Fruit fly (Drosophila melanogaster) whole organism, embryonic: ENCODE measurements around the gene Dtg.

Experiments
- Atf6 ChIP-seq: fragments of 200-800 bp; sonication (Bioruptor generic); IDR thresholded peaks from 2 replicates; pipeline ENCODE4 v1.3.6; 2022; ENCODE audit warnings: missing biosample characterization, missing genetic modification characterization
- BtbVII ChIP-seq: fragments of 200-800 bp; sonication (Bioruptor generic); optimal IDR thresholded peaks from 3 replicates; lab custom pipeline; 2017; ENCODE audit warnings: missing biosample characterization, mild to moderate bottlenecking, missing genetic modification characterization
- C15 ChIP-seq: fragments of 200-800 bp; sonication (Bioruptor generic); IDR thresholded peaks from 3 replicates; pipeline ENCODE4 v1.3.6; 2022; ENCODE audit warnings: missing biosample characterization, missing genetic modification characterization
- CG11695 ChIP-seq: fragments of 200-800 bp; sonication (Bioruptor generic); IDR thresholded peaks from 3 replicates; pipeline ENCODE4 v1.3.6; 2022; ENCODE audit warnings: missing biosample characterization, missing genetic modification characterization
- CG1233 ChIP-seq: fragments of 200-800 bp; sonication (Bioruptor generic); optimal IDR thresholded peaks from 4 replicates; lab custom pipeline; 2018; ENCODE audit warnings: missing biosample characterization, mild to moderate bottlenecking, missing genetic modification characterization
- CG12659 ChIP-seq: fragments of 200-800 bp; sonication (Bioruptor generic); optimal IDR thresholded peaks from 3 replicates; lab custom pipeline; 2017; ENCODE audit warnings: mild to moderate bottlenecking, missing biosample characterization, missing genetic modification reagents, missing genetic modification characterization
- CG12942 ChIP-seq: fragments of 200-800 bp; sonication (Bioruptor generic); optimal IDR thresholded peaks from 3 replicates; lab custom pipeline; 2016; ENCODE audit warnings: missing biosample characterization, missing genetic modification characterization
- CG14050 ChIP-seq: fragments of 200-800 bp; sonication (Bioruptor generic); IDR thresholded peaks from 3 replicates; pipeline ENCODE4 v1.3.6; 2022; ENCODE audit warnings: missing biosample characterization, missing genetic modification characterization
- CG17186 ChIP-seq: fragments of 200-800 bp; sonication (Bioruptor generic); optimal IDR thresholded peaks from 3 replicates; lab custom pipeline; 2017; ENCODE audit warnings: missing biosample characterization, missing genetic modification reagents, missing genetic modification characterization
- CG17385 ChIP-seq: fragments of 200-800 bp; sonication (Bioruptor generic); optimal IDR thresholded peaks from 3 replicates; lab custom pipeline; 2018; ENCODE audit warnings: missing biosample characterization, mild to moderate bottlenecking, missing genetic modification characterization
- CG17568 ChIP-seq: fragments of 200-800 bp; sonication (Bioruptor generic); optimal IDR thresholded peaks from 2 replicates; lab custom pipeline; 2018; ENCODE audit warnings: missing biosample characterization, mild to moderate bottlenecking, missing genetic modification characterization, moderate library complexity
- CG30020 ChIP-seq: fragments of 200-800 bp; optimal IDR thresholded peaks from 2 replicates; lab custom pipeline; 2019; ENCODE audit warnings: missing biosample characterization, mild to moderate bottlenecking, missing genetic modification characterization, moderate library complexity
- CG3163 ChIP-seq: fragments of 200-800 bp; sonication (Bioruptor generic); optimal IDR thresholded peaks from 3 replicates; lab custom pipeline; 2016; ENCODE audit warnings: missing biosample characterization, missing genetic modification characterization
- CG34224 ChIP-seq: fragments of 200-800 bp; sonication (Bioruptor generic); IDR thresholded peaks from 3 replicates; pipeline ENCODE4 v1.3.6; 2022; ENCODE audit warnings: missing biosample characterization, missing genetic modification characterization; ENCODE audit not compliant: partially characterized antibody
- CG7786 ChIP-seq: fragments of 200-800 bp; sonication (Bioruptor generic); optimal IDR thresholded peaks from 2 replicates; lab custom pipeline; 2016; ENCODE audit warnings: missing biosample characterization, missing genetic modification characterization
- CG7839 ChIP-seq: fragments of 200-800 bp; sonication (Bioruptor generic); optimal IDR thresholded peaks from 3 replicates; lab custom pipeline; 2018; ENCODE audit warnings: missing biosample characterization, mild to moderate bottlenecking, missing genetic modification characterization, moderate library complexity
- CG7963 ChIP-seq: fragments of 200-800 bp; sonication (Bioruptor generic); IDR thresholded peaks from 3 replicates; pipeline ENCODE4 v1.3.6; 2022; ENCODE audit warnings: missing biosample characterization, missing genetic modification characterization; ENCODE audit not compliant: partially characterized antibody
- CG8388 ChIP-seq: fragments of 200-800 bp; sonication (Bioruptor generic); optimal IDR thresholded peaks from 2 replicates; lab custom pipeline; 2019; ENCODE audit warnings: missing biosample characterization, mild to moderate bottlenecking, missing genetic modification characterization, moderate library complexity
- CG8924 ChIP-seq: fragments of 200-800 bp; optimal IDR thresholded peaks from 3 replicates; lab custom pipeline; 2019; ENCODE audit warnings: missing biosample characterization, mild to moderate bottlenecking, missing genetic modification characterization, moderate library complexity
- CG9727 ChIP-seq: fragments of 200-800 bp; sonication (Bioruptor generic); optimal IDR thresholded peaks from 3 replicates; lab custom pipeline; 2017; ENCODE audit warnings: missing biosample characterization, mild to moderate bottlenecking, missing genetic modification characterization
- CG9932 ChIP-seq: fragments of 200-800 bp; sonication (Bioruptor generic); IDR thresholded peaks from 2 replicates; pipeline ENCODE4 v1.3.6; 2022; ENCODE audit warnings: missing biosample characterization, missing genetic modification characterization
- CoRest ChIP-seq: fragments of 200-800 bp; sonication (Bioruptor generic); optimal IDR thresholded peaks from 3 replicates; lab custom pipeline; 2018; ENCODE audit warnings: missing biosample characterization, mild to moderate bottlenecking, missing genetic modification characterization, moderate library complexity
- Dad ChIP-seq: fragments of 200-800 bp; sonication (Bioruptor generic); optimal IDR thresholded peaks from 3 replicates; lab custom pipeline; 2016; ENCODE audit warnings: missing biosample characterization, missing genetic modification characterization
- Dek ChIP-seq: fragments of 200-800 bp; sonication (Bioruptor generic); optimal IDR thresholded peaks from 3 replicates; lab custom pipeline; 2019; ENCODE audit warnings: missing biosample characterization, mild to moderate bottlenecking, missing genetic modification characterization, moderate library complexity
- Drgx ChIP-seq: fragments of 200-800 bp; sonication (Bioruptor generic); IDR thresholded peaks from 2 replicates; pipeline ENCODE4 v1.3.6; 2022; ENCODE audit warnings: missing biosample characterization, missing genetic modification characterization
- ERR ChIP-seq: fragments of 200-800 bp; sonication (Bioruptor generic); optimal IDR thresholded peaks from 2 replicates; lab custom pipeline; 2016; ENCODE audit warnings: missing biosample characterization, missing genetic modification characterization
- Fer2 ChIP-seq: fragments of 200-800 bp; sonication (Bioruptor generic); optimal IDR thresholded peaks from 2 replicates; lab custom pipeline; 2018; ENCODE audit warnings: missing biosample characterization, mild to moderate bottlenecking, missing genetic modification characterization, moderate library complexity
- HLH3B ChIP-seq: fragments of 200-800 bp; sonication (Bioruptor generic); IDR thresholded peaks from 2 replicates; pipeline ENCODE4 v1.3.6; 2022; ENCODE audit warnings: missing biosample characterization, missing genetic modification characterization
- HmgD ChIP-seq: fragments of 200-800 bp; sonication (Bioruptor generic); optimal IDR thresholded peaks from 3 replicates; lab custom pipeline; 2016; ENCODE audit warnings: missing biosample characterization, missing genetic modification characterization
- PHDP ChIP-seq: fragments of 200-800 bp; sonication (Bioruptor generic); optimal IDR thresholded peaks from 3 replicates; lab custom pipeline; 2018; ENCODE audit warnings: missing biosample characterization, mild to moderate bottlenecking, missing genetic modification characterization, moderate library complexity
- Usf ChIP-seq: fragments of 200-800 bp; sonication (Bioruptor generic); optimal IDR thresholded peaks from 2 replicates; lab custom pipeline; 2017; ENCODE audit warnings: missing genotype, missing biosample characterization, missing genetic modification characterization
- ab ChIP-seq: fragments of 200-800 bp; sonication (Bioruptor generic); optimal IDR thresholded peaks from 2 replicates; lab custom pipeline; 2016; ENCODE audit warnings: missing biosample characterization, missing genetic modification characterization
- al ChIP-seq: fragments of 200-800 bp; sonication (Bioruptor generic); IDR thresholded peaks from 2 replicates; pipeline ENCODE4 v1.3.6; 2022; ENCODE audit warnings: missing biosample characterization, missing genetic modification characterization
- amos ChIP-seq: fragments of 200-800 bp; sonication (Bioruptor generic); IDR thresholded peaks from 2 replicates; pipeline ENCODE4 v1.3.6; 2022; ENCODE audit warnings: missing biosample characterization, missing genetic modification characterization; ENCODE audit not compliant: partially characterized antibody
- az2 ChIP-seq: fragments of 200-800 bp; sonication (Bioruptor generic); optimal IDR thresholded peaks from 3 replicates; lab custom pipeline; 2016; ENCODE audit warnings: missing biosample characterization, missing genetic modification characterization
- bowl ChIP-seq: fragments of 200-800 bp; sonication (Bioruptor generic); IDR thresholded peaks from 2 replicates; pipeline ENCODE4 v1.3.6; 2022; ENCODE audit warnings: missing biosample characterization, missing genetic modification characterization
- br ChIP-seq: fragments of >200 bp; optimal IDR thresholded peaks from 2 replicates; lab custom pipeline; 2017
- caup ChIP-seq: fragments of 200-800 bp; sonication (Bioruptor generic); optimal IDR thresholded peaks from 3 replicates; lab custom pipeline; 2017; ENCODE audit warnings: missing biosample characterization, mild to moderate bottlenecking, missing genetic modification characterization, moderate library complexity; ENCODE audit not compliant: severe bottlenecking
- crp ChIP-seq, 2 experiments: fragments of 200-800 bp; sonication (Bioruptor generic); optimal IDR thresholded peaks; 2 replicates in 1 of 2; 3 replicates in 1 of 2; lab custom pipeline; 2017; ENCODE audit warnings: missing biosample characterization in 2 of 2, missing genetic modification characterization in 2 of 2, mild to moderate bottlenecking in 1 of 2, moderate library complexity in 1 of 2
- dan ChIP-seq: fragments of 200-800 bp; sonication (Bioruptor generic); IDR thresholded peaks from 2 replicates; pipeline ENCODE4 v1.3.6; 2022; ENCODE audit warnings: missing biosample characterization, missing genetic modification characterization
- dysf ChIP-seq: fragments of 200-800 bp; sonication (Bioruptor generic); IDR thresholded peaks from 3 replicates; pipeline ENCODE4 v1.3.6; 2022; ENCODE audit warnings: missing biosample characterization, missing genetic modification characterization
- en ChIP-seq: fragments of 200-800 bp; sonication (Bioruptor generic); optimal IDR thresholded peaks from 2 replicates; lab custom pipeline; 2016; ENCODE audit warnings: missing biosample characterization, missing genetic modification characterization
- fd3F ChIP-seq: fragments of 200-800 bp; sonication (Bioruptor generic); optimal IDR thresholded peaks from 2 replicates; lab custom pipeline; 2018; ENCODE audit warnings: missing biosample characterization, mild to moderate bottlenecking, missing genetic modification characterization, moderate library complexity
- gem ChIP-seq: fragments of 200-800 bp; sonication (Bioruptor generic); optimal IDR thresholded peaks from 2 replicates; lab custom pipeline; 2019; ENCODE audit warnings: missing biosample characterization, mild to moderate bottlenecking, missing genetic modification characterization, moderate library complexity
- h ChIP-seq: fragments of >200 bp; optimal IDR thresholded peaks from 2 replicates; lab custom pipeline; 2017
- hbn ChIP-seq: fragments of 200-800 bp; sonication (Bioruptor generic); IDR thresholded peaks from 2 replicates; pipeline ENCODE4 v1.3.6; 2022; ENCODE audit warnings: missing biosample characterization, missing genetic modification characterization; ENCODE audit not compliant: partially characterized antibody
- kah ChIP-seq: fragments of 200-800 bp; sonication (Bioruptor generic); optimal IDR thresholded peaks from 2 replicates; lab custom pipeline; 2018; ENCODE audit warnings: missing biosample characterization, mild to moderate bottlenecking, missing genetic modification characterization
- sens ChIP-seq: fragments of 200-800 bp; sonication (Bioruptor generic); peaks from one replicate; lab custom pipeline; 2016; ENCODE audit warnings: missing biosample characterization, missing genetic modification characterization
- tio ChIP-seq: fragments of 200-800 bp; sonication (Bioruptor generic); optimal IDR thresholded peaks from 2 replicates; lab custom pipeline; 2017; ENCODE audit warnings: missing biosample characterization, missing genetic modification characterization, inconsistent platforms
- tna ChIP-seq: fragments of 200-800 bp; sonication (Bioruptor generic); IDR thresholded peaks from 2 replicates; pipeline ENCODE4 v1.3.6; 2022; ENCODE audit warnings: missing biosample characterization, missing genetic modification characterization; ENCODE audit not compliant: partially characterized antibody
- trem ChIP-seq: fragments of 200-800 bp; optimal IDR thresholded peaks from 3 replicates; lab custom pipeline; 2019; ENCODE audit warnings: missing biosample characterization, mild to moderate bottlenecking, missing genetic modification characterization, moderate library complexity
- vfl ChIP-seq: fragments of 200-800 bp; sonication (Bioruptor generic); optimal IDR thresholded peaks from 2 replicates; lab custom pipeline; 2016; ENCODE audit warnings: missing biosample characterization, missing genetic modification characterization

The Dtg gene

DNA sequence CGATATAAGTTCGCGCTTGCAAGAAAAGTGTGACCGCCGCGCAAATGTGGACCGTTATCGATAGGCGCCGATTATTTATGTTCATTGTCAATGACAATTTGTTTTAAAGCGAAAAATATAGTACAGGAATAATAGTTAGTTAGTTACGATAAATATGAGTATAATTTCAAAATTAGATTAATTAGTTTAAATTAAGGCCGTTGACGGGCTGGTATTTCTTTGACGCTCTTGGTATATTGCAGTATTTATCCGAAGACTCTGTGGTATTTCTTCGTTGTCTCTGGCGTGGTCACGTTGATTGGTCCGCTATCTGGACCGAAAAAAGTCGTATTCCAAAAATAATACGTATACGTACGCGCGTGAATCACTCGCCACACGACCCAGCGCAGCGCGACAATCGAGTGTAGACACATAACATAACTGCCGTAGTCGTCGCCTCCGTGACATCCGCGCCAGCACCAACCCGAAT is 49.7 kb downstream of the Dtg start (continued):
- TF ChIP-seq Drgx (GFP tag; lab: Robert Waterston, UW) (no peak), sens (peak; percentile 76), dysf (GFP tag; lab: Robert Waterston, UW) (no peak), HLH3B (GFP tag; lab: Robert Waterston, UW) (no peak), kah (GFP tag; lab: Kevin White, UChicago) (no peak), CG12659 (GFP tag; lab: Kevin White, UChicago) (peak; percentile 68), CG12942 (GFP tag; lab: Kevin White, UChicago) (no peak), CG30020 (tag; lab: Kevin White, UChicago) (peak; percentile 48), tio (GFP tag; lab: Kevin White, UChicago) (no peak), gem (tag; lab: Kevin White, UChicago) (no peak), CG17568 (GFP tag; lab: Kevin White, UChicago) (no peak), Usf (no peak), Dad (GFP tag; lab: Kevin White, UChicago) (no peak), caup (GFP tag; lab: Kevin White, UChicago) (peak; percentile 41), BtbVII (GFP tag; lab: Kevin White, UChicago) (peak; percentile 16), CoRest (tag; lab: Kevin White, UChicago) (peak; percentile 24), en (GFP tag; lab: Kevin White, UChicago) (no peak), CG7839 (no peak), ab (GFP tag; lab: Kevin White, UChicago) (no peak), ERR (GFP tag; lab: Kevin White, UChicago) (no peak), crp (GFP tag; optimal IDR thresholded peaks at IDR 0.05; lab: Kevin White, UChicago) (no peak), CG34224 (GFP tag; lab: Robert Waterston, UW) (peak; percentile 51; the same call in 2 of the 3 replicates), CG7786 (no peak), CG8924 (no peak), CG14050 (GFP tag; lab: Robert Waterston, UW) (no peak), CG9727 (no peak), Atf6 (GFP tag; lab: Robert Waterston, UW) (no peak), C15 (no peak), bowl (GFP tag; lab: Robert Waterston, UW) (no peak), CG1233 (no peak), h (lab: Kevin White, UChicago) (no peak), br (lab: Kevin White, UChicago) (no peak), al (GFP tag; lab: Robert Waterston, UW) (no peak), Dek (tag; lab: Kevin White, UChicago) (no peak), hbn (GFP tag; lab: Robert Waterston, UW) (0 out of 2 replicates have a peak, but pooled peaks have one; percentile 31), amos (GFP tag; lab: Robert Waterston, UW) (peak; percentile 53), CG17385 (GFP tag; lab: Kevin White, UChicago) (no peak), fd3F (GFP tag; lab: Kevin White, UChicago) (no peak), CG11695 (no peak), vfl (GFP tag; lab: Kevin White, UChicago) (no peak), CG7963 (GFP tag; lab: Robert Waterston, UW) (no peak), HmgD (GFP tag; lab: Kevin White, UChicago) (no peak), Fer2 (tag; lab: Kevin White, UChicago) (no peak), trem (tag; lab: Kevin White, UChicago) (peak; percentile 78), tna (GFP tag; lab: Robert Waterston, UW) (no peak), CG3163 (GFP tag; lab: Kevin White, UChicago) (no peak), CG9932 (GFP tag; lab: Robert Waterston, UW) (no peak), PHDP (tag; lab: Kevin White, UChicago) (peak; percentile 27), az2 (no peak), dan (GFP tag; lab: Robert Waterston, UW) (no peak), CG8388 (no peak), CG17186 (GFP tag; lab: Kevin White, UChicago) (peak; percentile 50)
